Worm (Caenorhabditis elegans) whole organism, L2 larva: ENCODE measurements around the gene C06E2.5.

Experiments
- ZK546.5 ChIP-seq: sonication (generic microtip); optimal IDR thresholded peaks from 2 replicates; lab custom pipeline; 2017; ENCODE audit warnings: missing biosample characterization, missing genetic modification characterization
- aly-2 ChIP-seq: fragments of 150-350 bp; optimal IDR thresholded peaks from 2 replicates; lab custom pipeline; 2014; ENCODE audit warnings: missing biosample characterization, missing genetic modification characterization
- ama-1 ChIP-seq: fragments of 150-350 bp; optimal IDR thresholded peaks from 2 replicates; lab custom pipeline; 2018; ENCODE audit warnings: inconsistent platforms
- blmp-1 ChIP-seq: sonication (generic microtip); optimal IDR thresholded peaks from 2 replicates; lab custom pipeline; 2017; ENCODE audit warnings: missing genetic modification characterization, mild to moderate bottlenecking, missing compliant biosample characterization, antibody characterized with exemption, moderate library complexity; ENCODE audit not compliant: insufficient read depth
- fos-1 ChIP-seq: fragments of 150-350 bp; optimal IDR thresholded peaks from 2 replicates; lab custom pipeline; 2014; ENCODE audit warnings: missing biosample characterization, missing genetic modification characterization
- nhr-11 ChIP-seq: fragments of 150-350 bp; optimal IDR thresholded peaks from 2 replicates; lab custom pipeline; 2014; ENCODE audit warnings: missing biosample characterization, missing genetic modification characterization
- nhr-237 ChIP-seq: fragments of 150-350 bp; optimal IDR thresholded peaks from 2 replicates; lab custom pipeline; 2014; ENCODE audit warnings: missing biosample characterization, missing genetic modification characterization
- nhr-25 ChIP-seq: fragments of 150-350 bp; sonication (generic microtip); optimal IDR thresholded peaks from 3 replicates; lab custom pipeline; 2014; ENCODE audit warnings: missing biosample characterization, missing genetic modification characterization
- nhr-77 ChIP-seq: fragments of 150-350 bp; optimal IDR thresholded peaks from 2 replicates; lab custom pipeline; 2014; ENCODE audit warnings: missing biosample characterization, missing genetic modification characterization
- sem-4 ChIP-seq: fragments of 150-350 bp; optimal IDR thresholded peaks from 2 replicates; lab custom pipeline; 2014; ENCODE audit warnings: missing biosample characterization, missing genetic modification reagents, missing genetic modification characterization
- unc-62 ChIP-seq: fragments of 150-350 bp; optimal IDR thresholded peaks from 2 replicates; lab custom pipeline; 2014; ENCODE audit warnings: missing biosample characterization, missing genetic modification reagents, missing genetic modification characterization
- zag-1 ChIP-seq: fragments of 150-350 bp; optimal IDR thresholded peaks from 2 replicates; lab custom pipeline; 2014; ENCODE audit warnings: missing biosample characterization, missing genetic modification characterization

DNA sequence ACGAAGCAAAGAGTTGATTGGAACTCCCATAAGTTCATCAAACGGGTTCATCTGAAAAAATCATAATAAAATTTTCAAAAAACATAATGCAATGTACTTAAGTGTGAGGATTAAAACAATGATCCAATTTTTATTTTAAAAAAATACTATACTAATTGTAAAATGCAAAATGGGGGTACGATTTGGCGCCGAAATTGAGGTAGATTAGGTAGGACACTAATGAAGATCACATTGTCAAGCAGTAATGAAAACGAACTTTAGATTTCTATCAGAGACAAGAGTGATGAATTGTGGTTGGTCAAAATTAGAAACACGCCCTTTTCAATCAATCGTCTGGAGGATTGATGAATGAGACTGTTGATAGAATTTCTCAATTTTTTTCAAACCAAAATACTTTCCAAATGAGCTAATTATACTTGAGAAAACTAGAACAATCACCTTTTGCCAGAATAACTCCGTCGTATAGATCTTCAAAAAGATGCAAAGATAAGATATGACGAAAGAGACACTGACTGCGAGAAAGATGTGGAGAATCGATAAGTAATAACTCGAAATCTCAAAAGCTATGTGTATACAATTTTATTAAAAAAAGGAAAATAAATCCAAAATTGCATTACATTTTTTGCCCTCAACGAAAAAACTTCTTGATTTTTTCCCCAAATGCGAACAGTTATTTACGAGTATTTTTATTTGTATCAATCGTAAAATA, at the start of gene C06E2.5:
- TF ChIP-seq nhr-77 (tag; lab: Kevin White, UChicago) (no peak), blmp-1 (no peak), ama-1 (lab: Kevin White, UChicago) (no peak), aly-2 (tag; lab: Kevin White, UChicago) (no peak), nhr-25 (tag; lab: Kevin White, UChicago) (no peak), fos-1 (no peak), nhr-237 (no peak), nhr-11 (no peak), zag-1 (tag; lab: Kevin White, UChicago) (no peak), unc-62 (GFP tag; lab: Kevin White, UChicago) (no peak), ZK546.5 (no peak), sem-4 (tag; lab: Kevin White, UChicago) (no peak)
